Fruit fly (Drosophila melanogaster) whole organism, embryonic: ENCODE measurements around the gene cmb.
A peak's percentile ranks its signal among the peaks of the same experiment; 100 is the strongest.

Source experiments
- Abd-B ChIP-seq: fragments of 200-800 bp; sonication (Bioruptor generic); optimal IDR thresholded peaks from 2 replicates; lab custom pipeline; 2018; ENCODE audit warnings: missing biosample characterization, mild to moderate bottlenecking, missing genetic modification characterization, moderate library complexity
- CG11398 ChIP-seq: fragments of 200-800 bp; sonication (Bioruptor generic); optimal IDR thresholded peaks from 2 replicates; lab custom pipeline; 2016; ENCODE audit warnings: missing biosample characterization, missing genetic modification characterization
- CG11560 ChIP-seq: fragments of 200-800 bp; sonication (Bioruptor generic); IDR thresholded peaks from 3 replicates; pipeline ENCODE4 v1.3.6; 2022; ENCODE audit warnings: missing biosample characterization, missing genetic modification characterization
- CG12236 ChIP-seq: fragments of 200-800 bp; sonication (Bioruptor generic); optimal IDR thresholded peaks from 2 replicates; lab custom pipeline; 2016; ENCODE audit warnings: missing biosample characterization, missing genetic modification characterization
- CG13775 ChIP-seq: fragments of 200-800 bp; sonication (Bioruptor generic); optimal IDR thresholded peaks from 3 replicates; lab custom pipeline; 2017; ENCODE audit warnings: missing biosample characterization, mild to moderate bottlenecking, missing genetic modification characterization
- CG15696 ChIP-seq: fragments of 200-800 bp; sonication (Bioruptor generic); optimal IDR thresholded peaks from 2 replicates; lab custom pipeline; 2019; ENCODE audit warnings: missing biosample characterization, mild to moderate bottlenecking, missing genetic modification characterization, moderate library complexity
- CG1603 ChIP-seq: fragments of 200-800 bp; sonication (Bioruptor generic); optimal IDR thresholded peaks from 2 replicates; lab custom pipeline; 2019; ENCODE audit warnings: missing biosample characterization, mild to moderate bottlenecking, missing genetic modification characterization, moderate library complexity
- CG16779 ChIP-seq: fragments of 200-800 bp; sonication (Bioruptor generic); IDR thresholded peaks from 2 replicates; pipeline ENCODE4 v1.3.6; 2022; ENCODE audit warnings: missing biosample characterization, missing genetic modification characterization
- CG2875 ChIP-seq: fragments of 200-800 bp; sonication (Bioruptor generic); optimal IDR thresholded peaks from 2 replicates; lab custom pipeline; 2017; ENCODE audit warnings: missing biosample characterization, mild to moderate bottlenecking, missing genetic modification characterization, missing genetic modification reagents
- CG30020 ChIP-seq: fragments of 200-800 bp; optimal IDR thresholded peaks from 2 replicates; lab custom pipeline; 2019; ENCODE audit warnings: missing biosample characterization, mild to moderate bottlenecking, missing genetic modification characterization, moderate library complexity
- CG3163 ChIP-seq: fragments of 200-800 bp; sonication (Bioruptor generic); optimal IDR thresholded peaks from 3 replicates; lab custom pipeline; 2016; ENCODE audit warnings: missing biosample characterization, missing genetic modification characterization
- CG3407 ChIP-seq: fragments of 200-800 bp; sonication (Bioruptor generic); optimal IDR thresholded peaks from 2 replicates; lab custom pipeline; 2018; ENCODE audit warnings: missing biosample characterization, mild to moderate bottlenecking, missing genetic modification characterization
- CG4282 ChIP-seq: fragments of 200-800 bp; sonication (Bioruptor generic); optimal IDR thresholded peaks from 2 replicates; lab custom pipeline; 2016; ENCODE audit warnings: missing biosample characterization, missing genetic modification characterization
- CG5245 ChIP-seq: fragments of 200-800 bp; sonication (Bioruptor generic); optimal IDR thresholded peaks from 3 replicates; lab custom pipeline; 2016; ENCODE audit warnings: missing biosample characterization, missing genetic modification characterization
- CG6689 ChIP-seq: fragments of 200-800 bp; sonication (Bioruptor generic); IDR thresholded peaks from 2 replicates; pipeline ENCODE4 v1.3.6; 2022; ENCODE audit warnings: missing biosample characterization, missing genetic modification characterization
- CG7271 ChIP-seq: fragments of 200-800 bp; sonication (Bioruptor generic); optimal IDR thresholded peaks from 2 replicates; lab custom pipeline; 2018; ENCODE audit warnings: missing biosample characterization, mild to moderate bottlenecking, missing genetic modification characterization, moderate library complexity
- CG7745 ChIP-seq: fragments of 200-800 bp; sonication (Bioruptor generic); optimal IDR thresholded peaks from 2 replicates; lab custom pipeline; 2018; ENCODE audit warnings: missing biosample characterization, mild to moderate bottlenecking, missing genetic modification characterization, moderate library complexity
- CG7987 ChIP-seq: fragments of 200-800 bp; sonication (Bioruptor generic); optimal IDR thresholded peaks from 2 replicates; lab custom pipeline; 2018; ENCODE audit warnings: missing biosample characterization, mild to moderate bottlenecking, missing genetic modification characterization, moderate library complexity
- CG8290 ChIP-seq, 3 experiments: fragments of 200-800 bp; sonication (Bioruptor generic); optimal IDR thresholded peaks; 2 replicates each; lab custom pipeline; 2016 to 2019; ENCODE audit warnings: missing biosample characterization in 3 of 3, missing genetic modification characterization in 3 of 3, mild to moderate bottlenecking in 2 of 3, moderate library complexity in 1 of 3
- CG8359 ChIP-seq: fragments of 200-800 bp; sonication (Bioruptor generic); optimal IDR thresholded peaks from 2 replicates; lab custom pipeline; 2017; ENCODE audit warnings: missing biosample characterization, mild to moderate bottlenecking, missing genetic modification characterization, borderline replicate concordance
- CG8765 ChIP-seq: fragments of 200-800 bp; sonication (Bioruptor generic); IDR thresholded peaks from 2 replicates; pipeline ENCODE4 v1.3.6; 2022; ENCODE audit warnings: missing biosample characterization, missing genetic modification characterization
- CG9727 ChIP-seq: fragments of 200-800 bp; sonication (Bioruptor generic); optimal IDR thresholded peaks from 3 replicates; lab custom pipeline; 2017; ENCODE audit warnings: missing biosample characterization, mild to moderate bottlenecking, missing genetic modification characterization
- Dfd ChIP-seq, 2 experiments: fragments of >200 bp; optimal IDR thresholded peaks; 2 replicates each; lab custom pipeline; 2017; ENCODE audit warnings: missing biosample characterization in 2 of 2, missing genetic modification characterization in 2 of 2
- Dip3 ChIP-seq: fragments of 200-800 bp; sonication (Bioruptor generic); optimal IDR thresholded peaks from 3 replicates; lab custom pipeline; 2016; ENCODE audit warnings: missing biosample characterization, missing genetic modification characterization
- E2f2 ChIP-seq: fragments of 200-800 bp; sonication (Bioruptor generic); IDR thresholded peaks from 2 replicates; pipeline ENCODE4 v1.3.6; 2022; ENCODE audit warnings: missing biosample characterization, missing genetic modification characterization
- Ets97D ChIP-seq: fragments of 200-800 bp; sonication (Bioruptor generic); optimal IDR thresholded peaks from 3 replicates; lab custom pipeline; 2016; ENCODE audit warnings: missing biosample characterization, missing genetic modification characterization
- HLHmδ ChIP-seq: fragments of 200-800 bp; sonication (Bioruptor generic); optimal IDR thresholded peaks from 2 replicates; lab custom pipeline; 2018; ENCODE audit warnings: missing biosample characterization, mild to moderate bottlenecking, missing genetic modification characterization, moderate library complexity
- Hr78 ChIP-seq, 2 experiments: fragments of 200-800 bp in 1 of 2; fragments of >200 bp in 1 of 2; sonication (Bioruptor generic) in 1 of 2; optimal IDR thresholded peaks; 2 replicates each; lab custom pipeline; 2017 to 2019; ENCODE audit warnings: missing biosample characterization in 2 of 2, missing genetic modification characterization in 2 of 2, mild to moderate bottlenecking in 1 of 2, moderate library complexity in 1 of 2
- Lim3 ChIP-seq: fragments of 200-800 bp; sonication (Bioruptor generic); IDR thresholded peaks from 2 replicates; pipeline ENCODE4 v1.3.6; 2022; ENCODE audit warnings: missing biosample characterization, missing genetic modification characterization
- NC2β ChIP-seq: fragments of 200-800 bp; sonication (Bioruptor generic); optimal IDR thresholded peaks from 2 replicates; lab custom pipeline; 2016; ENCODE audit warnings: missing biosample characterization, missing genetic modification characterization
- Ptx1 ChIP-seq: fragments of 200-800 bp; sonication (Bioruptor generic); IDR thresholded peaks from 2 replicates; pipeline ENCODE4 v1.3.6; 2022; ENCODE audit warnings: missing biosample characterization, missing genetic modification characterization
- Scr ChIP-seq: fragments of 200-800 bp; sonication (Bioruptor generic); IDR thresholded peaks from 2 replicates; pipeline ENCODE4 v1.3.6; 2022; ENCODE audit warnings: missing biosample characterization, missing genetic modification characterization; ENCODE audit not compliant: partially characterized antibody
- TFAM ChIP-seq: fragments of 200-800 bp; sonication (Bioruptor generic); optimal IDR thresholded peaks from 2 replicates; lab custom pipeline; 2017; ENCODE audit warnings: missing biosample characterization, missing genetic modification characterization, inconsistent platforms
- Xbp1 ChIP-seq: fragments of 200-800 bp; sonication (Bioruptor generic); optimal IDR thresholded peaks from 3 replicates; lab custom pipeline; 2016; ENCODE audit warnings: missing biosample characterization, mild to moderate bottlenecking, missing genetic modification characterization
- ab ChIP-seq: fragments of 200-800 bp; sonication (Bioruptor generic); optimal IDR thresholded peaks from 2 replicates; lab custom pipeline; 2016; ENCODE audit warnings: missing biosample characterization, missing genetic modification characterization
- abd-A ChIP-seq: fragments of 200-800 bp; sonication (Bioruptor generic); optimal IDR thresholded peaks from 3 replicates; lab custom pipeline; 2019; ENCODE audit warnings: missing biosample characterization, mild to moderate bottlenecking, missing genetic modification characterization, moderate library complexity
- ato ChIP-seq: fragments of 200-800 bp; sonication (Bioruptor generic); IDR thresholded peaks from 2 replicates; pipeline ENCODE4 v1.3.6; 2022; ENCODE audit warnings: missing biosample characterization, missing genetic modification characterization; ENCODE audit not compliant: partially characterized antibody
- crp ChIP-seq, 2 experiments: fragments of 200-800 bp; sonication (Bioruptor generic); optimal IDR thresholded peaks; 2 replicates in 1 of 2; 3 replicates in 1 of 2; lab custom pipeline; 2017; ENCODE audit warnings: missing biosample characterization in 2 of 2, missing genetic modification characterization in 2 of 2, mild to moderate bottlenecking in 1 of 2, moderate library complexity in 1 of 2
- fd64A ChIP-seq: fragments of 200-800 bp; sonication (Bioruptor generic); optimal IDR thresholded peaks from 3 replicates; lab custom pipeline; 2018; ENCODE audit warnings: missing biosample characterization, mild to moderate bottlenecking, missing genetic modification characterization
- gsb ChIP-seq: fragments of 200-800 bp; sonication (Bioruptor generic); IDR thresholded peaks from 2 replicates; pipeline ENCODE4 v1.3.6; 2022; ENCODE audit warnings: missing biosample characterization, missing genetic modification characterization
- ham ChIP-seq: fragments of 200-800 bp; sonication (Bioruptor generic); IDR thresholded peaks from 2 replicates; pipeline ENCODE4 v1.3.6; 2022; ENCODE audit warnings: missing biosample characterization, missing genetic modification characterization
- ken ChIP-seq: fragments of 200-800 bp; sonication (Bioruptor generic); IDR thresholded peaks from 3 replicates; pipeline ENCODE4 v1.3.6; 2022; ENCODE audit warnings: missing biosample characterization, missing genetic modification characterization
- p53 ChIP-seq: fragments of 200-800 bp; sonication (Bioruptor generic); optimal IDR thresholded peaks from 2 replicates; lab custom pipeline; 2016; ENCODE audit warnings: missing biosample characterization, missing genetic modification characterization
- peb ChIP-seq: fragments of 200-800 bp; sonication (Bioruptor generic); IDR thresholded peaks from 2 replicates; pipeline ENCODE4 v1.3.6; 2022; ENCODE audit warnings: missing biosample characterization, missing genetic modification characterization
- phol ChIP-seq: fragments of 200-800 bp; sonication (Bioruptor generic); optimal IDR thresholded peaks from 3 replicates; lab custom pipeline; 2018; ENCODE audit warnings: missing biosample characterization, mild to moderate bottlenecking, missing genetic modification characterization, moderate library complexity
- ro ChIP-seq: fragments of 200-800 bp; sonication (Bioruptor generic); IDR thresholded peaks from 2 replicates; pipeline ENCODE4 v1.3.6; 2022; ENCODE audit warnings: missing biosample characterization, missing genetic modification characterization
- seq ChIP-seq: fragments of 200-800 bp; sonication (Bioruptor generic); IDR thresholded peaks from 2 replicates; pipeline ENCODE4 v1.3.6; 2022; ENCODE audit warnings: missing biosample characterization, missing genetic modification characterization
- sna ChIP-seq: fragments of 200-800 bp; sonication (Bioruptor generic); IDR thresholded peaks from 2 replicates; pipeline ENCODE4 v1.3.6; 2022; ENCODE audit warnings: missing biosample characterization, missing genetic modification characterization; ENCODE audit not compliant: partially characterized antibody
- zen ChIP-seq: fragments of 200-800 bp; sonication (Bioruptor generic); optimal IDR thresholded peaks from 3 replicates; lab custom pipeline; 2018; ENCODE audit warnings: missing biosample characterization, mild to moderate bottlenecking, missing genetic modification characterization, moderate library complexity

cmb gene

dm6 chr3L:13479609-13480240 lies 37.3 kb downstream of the cmb start (continued):
- TF ChIP-seq NC2β: no peak
- no peak for TF ChIP-seq ab (GFP tag; lab: Kevin White, UChicago)
- no peak for TF ChIP-seq sna (GFP tag; lab: Robert Waterston, UW)
- TF ChIP-seq gsb (GFP tag; lab: Robert Waterston, UW): 0 out of 2 replicates have a peak, but pooled peaks have one; percentile 43
- TF ChIP-seq CG1603 (tag; lab: Kevin White, UChicago): no peak
- TF ChIP-seq CG16779 (GFP tag; lab: Robert Waterston, UW): no peak
- no peak for TF ChIP-seq CG15696
- TF ChIP-seq Scr (GFP tag; lab: Robert Waterston, UW): no peak
- TF ChIP-seq Hr78 (GFP tag; optimal IDR thresholded peaks at IDR 0.05; lab: Kevin White, UChicago): no peak
- peak; percentile 20; the same call in 1 of the 2 replicates for TF ChIP-seq E2f2
- no peak for TF ChIP-seq CG8359 (GFP tag; lab: Kevin White, UChicago)
- no peak for TF ChIP-seq CG7271 (tag; lab: Kevin White, UChicago)
- no peak for TF ChIP-seq CG5245 (GFP tag; lab: Kevin White, UChicago)
- TF ChIP-seq ro: no peak
- no peak for TF ChIP-seq CG7745 (tag; lab: Kevin White, UChicago)
- no peak for TF ChIP-seq CG30020
- no peak for TF ChIP-seq CG12236
- peak; percentile 10 for TF ChIP-seq CG11398 (GFP tag; lab: Kevin White, UChicago)
- TF ChIP-seq ato (GFP tag; lab: Robert Waterston, UW): peak; percentile 33; the same call in 1 of the 2 replicates
- TF ChIP-seq CG13775 (GFP tag; lab: Kevin White, UChicago): peak; percentile 43
- no peak for TF ChIP-seq CG7987 (GFP tag; lab: Kevin White, UChicago)
- TF ChIP-seq peb: no peak
- TF ChIP-seq seq (GFP tag; lab: Robert Waterston, UW): peak; percentile 13; the same call in 1 of the 2 replicates
- TF ChIP-seq Dip3 (GFP tag; lab: Kevin White, UChicago): peak; percentile 50
- peak; percentile 48 for TF ChIP-seq phol
- no peak for TF ChIP-seq Ets97D (GFP tag; lab: Kevin White, UChicago)
- TF ChIP-seq CG11560 (tag; lab: Robert Waterston, UW): no peak
- TF ChIP-seq ham (GFP tag; lab: Robert Waterston, UW): no peak
- peak; percentile 51 for TF ChIP-seq Xbp1 (GFP tag; lab: Kevin White, UChicago)
- peak; percentile 65 for TF ChIP-seq Ptx1
- TF ChIP-seq CG3407 (GFP tag; lab: Kevin White, UChicago): no peak
- TF ChIP-seq CG4282 (GFP tag; lab: Kevin White, UChicago): no peak
- peak; percentile 38 for TF ChIP-seq CG6689 (GFP tag; lab: Robert Waterston, UW)
- no peak for TF ChIP-seq p53 (GFP tag; lab: Kevin White, UChicago)
- no peak for TF ChIP-seq CG3163
- TF ChIP-seq fd64A: no peak
- TF ChIP-seq CG8290 (GFP tag; optimal IDR thresholded peaks at IDR 0.05; lab: Kevin White, UChicago): no peak
- TF ChIP-seq CG8290 (tag; optimal IDR thresholded peaks at IDR 0.05; lab: Kevin White, UChicago): peak in 1 of 2 experiments; percentile 42
- no peak for TF ChIP-seq Abd-B (GFP tag; lab: Kevin White, UChicago)
- no peak for TF ChIP-seq ken (GFP tag; lab: Robert Waterston, UW)
- TF ChIP-seq CG8765: no peak
- peak; percentile 62 for TF ChIP-seq CG9727 (GFP tag; lab: Kevin White, UChicago)
- no peak for TF ChIP-seq crp (GFP tag; optimal IDR thresholded peaks at IDR 0.05; lab: Kevin White, UChicago)
- peak; percentile 19 for TF ChIP-seq abd-A (tag; lab: Kevin White, UChicago)
- TF ChIP-seq zen (tag; lab: Kevin White, UChicago): no peak
- no peak for TF ChIP-seq Lim3 (GFP tag; lab: Robert Waterston, UW)
- no peak for TF ChIP-seq HLHmδ
- TF ChIP-seq Dfd (GFP tag; optimal IDR thresholded peaks at IDR 0.05; lab: Kevin White, UChicago): no peak
- no peak for TF ChIP-seq TFAM
- no peak for TF ChIP-seq CG2875 (GFP tag; lab: Kevin White, UChicago)
